Fruit fly (Drosophila melanogaster) whole organism, embryonic: ENCODE data around the gene CG10011.

Experiments
- B-H2 ChIP-seq: fragments of 200-800 bp; sonication (Bioruptor generic); optimal IDR thresholded peaks from 2 replicates; lab custom pipeline; 2018; ENCODE audit warnings: missing biosample characterization, mild to moderate bottlenecking, missing genetic modification characterization
- CG10366 ChIP-seq: fragments of 200-800 bp; sonication (Bioruptor generic); IDR thresholded peaks from 2 replicates; pipeline ENCODE4 v1.3.6; 2022; ENCODE audit warnings: missing biosample characterization, missing genetic modification characterization
- CG10462 ChIP-seq: fragments of 200-800 bp; sonication (Bioruptor generic); optimal IDR thresholded peaks from 2 replicates; lab custom pipeline; 2016; ENCODE audit warnings: missing biosample characterization, missing genetic modification characterization
- CG11456 ChIP-seq: fragments of 200-800 bp; sonication (Bioruptor generic); IDR thresholded peaks from 3 replicates; pipeline ENCODE4 v1.3.6; 2022; ENCODE audit warnings: missing biosample characterization, missing genetic modification characterization
- CG13296 ChIP-seq: fragments of 200-800 bp; sonication (Bioruptor generic); optimal IDR thresholded peaks from 3 replicates; lab custom pipeline; 2018; ENCODE audit warnings: missing biosample characterization, mild to moderate bottlenecking, missing genetic modification characterization
- CG13424 ChIP-seq: fragments of 200-800 bp; sonication (Bioruptor generic); optimal IDR thresholded peaks from 2 replicates; lab custom pipeline; 2019; ENCODE audit warnings: missing biosample characterization, mild to moderate bottlenecking, missing genetic modification characterization, moderate library complexity
- CG14965 ChIP-seq: fragments of 200-800 bp; sonication (Bioruptor generic); optimal IDR thresholded peaks from 2 replicates; lab custom pipeline; 2016; ENCODE audit warnings: missing biosample characterization, missing genetic modification characterization, borderline replicate concordance
- CG15514 ChIP-seq: fragments of 200-800 bp; sonication (Bioruptor generic); optimal IDR thresholded peaks from 3 replicates; lab custom pipeline; 2017; ENCODE audit warnings: missing biosample characterization, missing genetic modification characterization, mild to moderate bottlenecking, moderate library complexity, missing genetic modification reagents
- CG15601 ChIP-seq: fragments of 200-800 bp; sonication (Bioruptor generic); optimal IDR thresholded peaks from 3 replicates; lab custom pipeline; 2019; ENCODE audit warnings: missing biosample characterization, mild to moderate bottlenecking, missing genetic modification characterization, moderate library complexity
- CG15696 ChIP-seq: fragments of 200-800 bp; sonication (Bioruptor generic); optimal IDR thresholded peaks from 2 replicates; lab custom pipeline; 2019; ENCODE audit warnings: missing biosample characterization, mild to moderate bottlenecking, missing genetic modification characterization, moderate library complexity
- CG16813 ChIP-seq: fragments of 200-800 bp; sonication (Bioruptor generic); IDR thresholded peaks from 3 replicates; pipeline ENCODE4 v1.3.6; 2022; ENCODE audit warnings: missing biosample characterization, missing genetic modification characterization; ENCODE audit not compliant: partially characterized antibody
- CG16815 ChIP-seq: fragments of 200-800 bp; sonication (Bioruptor generic); optimal IDR thresholded peaks from 3 replicates; lab custom pipeline; 2017; ENCODE audit warnings: missing biosample characterization, mild to moderate bottlenecking, missing genetic modification characterization
- CG17359 ChIP-seq: fragments of 200-800 bp; sonication (Bioruptor generic); optimal IDR thresholded peaks from 3 replicates; lab custom pipeline; 2018; ENCODE audit warnings: missing biosample characterization, mild to moderate bottlenecking, missing genetic modification characterization, moderate library complexity
- CG17361 ChIP-seq: fragments of 200-800 bp; sonication (Bioruptor generic); IDR thresholded peaks from 3 replicates; pipeline ENCODE4 v1.3.6; 2022; ENCODE audit warnings: missing biosample characterization, missing genetic modification characterization
- CG3065 ChIP-seq: fragments of 200-800 bp; sonication (Bioruptor generic); optimal IDR thresholded peaks from 2 replicates; lab custom pipeline; 2016; ENCODE audit warnings: missing biosample characterization, missing genetic modification characterization
- CG31224 ChIP-seq: fragments of 200-800 bp; sonication (Bioruptor generic); IDR thresholded peaks from 2 replicates; pipeline ENCODE4 v1.3.6; 2022; ENCODE audit warnings: missing biosample characterization, missing genetic modification characterization
- CG43689 ChIP-seq: fragments of 200-800 bp; sonication (Bioruptor generic); IDR thresholded peaks from 2 replicates; pipeline ENCODE4 v1.3.6; 2022; ENCODE audit warnings: missing biosample characterization, missing genetic modification characterization
- CG4730 ChIP-seq: fragments of 200-800 bp; sonication (Bioruptor generic); IDR thresholded peaks from 2 replicates; pipeline ENCODE4 v1.3.6; 2022; ENCODE audit warnings: missing biosample characterization, missing genetic modification characterization
- CG6654 ChIP-seq: fragments of 200-800 bp; sonication (Bioruptor generic); optimal IDR thresholded peaks from 2 replicates; lab custom pipeline; 2017; ENCODE audit warnings: missing biosample characterization, mild to moderate bottlenecking, missing genetic modification characterization
- CG6813 ChIP-seq: fragments of 200-800 bp; sonication (Bioruptor generic); optimal IDR thresholded peaks from 2 replicates; lab custom pipeline; 2017; ENCODE audit warnings: missing biosample characterization, missing genetic modification characterization, mild to moderate bottlenecking, moderate library complexity, missing genetic modification reagents
- CG7963 ChIP-seq: fragments of 200-800 bp; sonication (Bioruptor generic); IDR thresholded peaks from 3 replicates; pipeline ENCODE4 v1.3.6; 2022; ENCODE audit warnings: missing biosample characterization, missing genetic modification characterization; ENCODE audit not compliant: partially characterized antibody
- CG8290 ChIP-seq, 3 experiments: fragments of 200-800 bp; sonication (Bioruptor generic); optimal IDR thresholded peaks; 2 replicates each; lab custom pipeline; 2016 to 2019; ENCODE audit warnings: missing biosample characterization in 3 of 3, missing genetic modification characterization in 3 of 3, mild to moderate bottlenecking in 2 of 3, moderate library complexity in 1 of 3
- Fer1 ChIP-seq: fragments of 200-800 bp; sonication (Bioruptor generic); optimal IDR thresholded peaks from 2 replicates; lab custom pipeline; 2017; ENCODE audit warnings: missing biosample characterization, mild to moderate bottlenecking, missing genetic modification characterization
- Lhr ChIP-seq: fragments of 200-800 bp; sonication (Bioruptor generic); optimal IDR thresholded peaks from 3 replicates; lab custom pipeline; 2017; ENCODE audit warnings: mild to moderate bottlenecking, missing biosample characterization, missing genetic modification reagents, missing genetic modification characterization
- Sox102F ChIP-seq: fragments of 200-800 bp; sonication (Bioruptor generic); optimal IDR thresholded peaks from 2 replicates; lab custom pipeline; 2018; ENCODE audit warnings: missing biosample characterization, mild to moderate bottlenecking, missing genetic modification characterization, moderate library complexity
- Stat92E ChIP-seq, 3 experiments: fragments of >200 bp in 2 of 3; fragments of 200-800 bp in 1 of 3; sonication (Bioruptor generic) in 1 of 3; optimal IDR thresholded peaks; 2 replicates each; lab custom pipeline; 2017 to 2019; ENCODE audit warnings: missing biosample characterization in 3 of 3, missing genetic modification characterization in 3 of 3, mild to moderate bottlenecking in 1 of 3, moderate library complexity in 1 of 3
- Tbp ChIP-seq: fragments of >200 bp; optimal IDR thresholded peaks from 2 replicates; lab custom pipeline; 2018; ENCODE audit warnings: missing biosample characterization, missing genetic modification characterization
- bsh ChIP-seq, 2 experiments: fragments of 200-800 bp; sonication (Bioruptor generic); optimal IDR thresholded peaks; 2 replicates each; lab custom pipeline; 2017 to 2018; ENCODE audit warnings: mild to moderate bottlenecking in 2 of 2, missing biosample characterization in 2 of 2, missing genetic modification characterization in 2 of 2, moderate library complexity in 1 of 2
- chn ChIP-seq: fragments of 200-800 bp; sonication (Bioruptor generic); optimal IDR thresholded peaks from 2 replicates; lab custom pipeline; 2016; ENCODE audit warnings: missing biosample characterization, missing genetic modification characterization
- croc ChIP-seq: fragments of 200-800 bp; sonication (Bioruptor generic); conservative IDR thresholded peaks from 3 replicates; pipeline ENCODE4 v1.3.6; 2022; ENCODE audit warnings: missing biosample characterization, missing genetic modification characterization
- gce ChIP-seq: fragments of 200-800 bp; sonication (Bioruptor generic); IDR thresholded peaks from 3 replicates; pipeline ENCODE4 v1.3.6; 2022; ENCODE audit warnings: missing biosample characterization, missing genetic modification characterization
- gem ChIP-seq: fragments of 200-800 bp; sonication (Bioruptor generic); optimal IDR thresholded peaks from 2 replicates; lab custom pipeline; 2019; ENCODE audit warnings: missing biosample characterization, mild to moderate bottlenecking, missing genetic modification characterization, moderate library complexity
- gfzf ChIP-seq: fragments of 200-800 bp; sonication (Bioruptor generic); optimal IDR thresholded peaks from 2 replicates; lab custom pipeline; 2016; ENCODE audit warnings: missing biosample characterization, mild to moderate bottlenecking, missing genetic modification characterization, moderate library complexity
- grau ChIP-seq: fragments of 200-800 bp; optimal IDR thresholded peaks from 3 replicates; lab custom pipeline; 2019; ENCODE audit warnings: missing biosample characterization, mild to moderate bottlenecking, missing genetic modification characterization, moderate library complexity
- gsb-n ChIP-seq: fragments of 200-800 bp; sonication (Bioruptor generic); optimal IDR thresholded peaks from 3 replicates; lab custom pipeline; 2018; ENCODE audit warnings: missing biosample characterization, mild to moderate bottlenecking, missing genetic modification characterization
- h ChIP-seq: fragments of >200 bp; optimal IDR thresholded peaks from 2 replicates; lab custom pipeline; 2017
- insv ChIP-seq, 2 experiments: fragments of 200-800 bp; sonication (Bioruptor generic); optimal IDR thresholded peaks; 3 replicates each; lab custom pipeline; 2016 to 2018; ENCODE audit warnings: missing biosample characterization in 2 of 2, missing genetic modification characterization in 2 of 2
- lbe ChIP-seq: fragments of 200-800 bp; sonication (Bioruptor generic); optimal IDR thresholded peaks from 2 replicates; lab custom pipeline; 2016; ENCODE audit warnings: missing biosample characterization, mild to moderate bottlenecking, missing genetic modification characterization
- org-1 ChIP-seq: fragments of 200-800 bp; sonication (Bioruptor generic); optimal IDR thresholded peaks from 2 replicates; lab custom pipeline; 2017; ENCODE audit warnings: missing biosample characterization, missing genetic modification characterization
- pan ChIP-seq, 4 experiments: fragments of >200 bp in 3 of 4; fragments of 200-800 bp in 1 of 4; sonication (Bioruptor generic) in 1 of 4; optimal IDR thresholded peaks in 3 of 4; IDR thresholded peaks in 1 of 4; 2 replicates each; pipeline versions ENCODE4 v1.3.6 to Lab custom; 2017 to 2022; ENCODE audit warnings: missing biosample characterization in 2 of 4, missing genetic modification characterization in 2 of 4, mixed read lengths in 1 of 4
- prd ChIP-seq, 3 experiments: fragments of >200 bp in 2 of 3; fragments of 200-800 bp in 1 of 3; sonication (Bioruptor generic) in 1 of 3; optimal IDR thresholded peaks in 2 of 3; IDR thresholded peaks in 1 of 3; 2 replicates in 2 of 3; 3 replicates in 1 of 3; pipeline versions ENCODE4 v1.3.6 to Lab custom; 2017 to 2022; ENCODE audit warnings: missing biosample characterization in 1 of 3, missing genetic modification characterization in 1 of 3
- ranshi ChIP-seq: fragments of 200-800 bp; sonication (Bioruptor generic); IDR thresholded peaks from 2 replicates; pipeline ENCODE4 v1.3.6; 2022; ENCODE audit warnings: missing biosample characterization, missing genetic modification characterization
- rib ChIP-seq: fragments of 200-800 bp; sonication (Bioruptor generic); IDR thresholded peaks from 2 replicates; pipeline ENCODE4 v1.3.6; 2022; ENCODE audit warnings: missing biosample characterization, missing genetic modification characterization
- row ChIP-seq: fragments of 200-800 bp; sonication (Bioruptor generic); IDR thresholded peaks from 3 replicates; pipeline ENCODE4 v1.3.6; 2022; ENCODE audit warnings: missing biosample characterization, missing genetic modification characterization
- seq ChIP-seq: fragments of 200-800 bp; sonication (Bioruptor generic); IDR thresholded peaks from 2 replicates; pipeline ENCODE4 v1.3.6; 2022; ENCODE audit warnings: missing biosample characterization, missing genetic modification characterization
- slou ChIP-seq: fragments of 200-800 bp; sonication (Bioruptor generic); optimal IDR thresholded peaks from 3 replicates; lab custom pipeline; 2016; ENCODE audit warnings: missing biosample characterization, missing genetic modification characterization
- sob ChIP-seq: fragments of 200-800 bp; sonication (Bioruptor generic); IDR thresholded peaks from 2 replicates; pipeline ENCODE4 v1.3.6; 2022; ENCODE audit warnings: missing biosample characterization, missing genetic modification characterization
- ssp ChIP-seq: fragments of 200-800 bp; sonication (Bioruptor generic); IDR thresholded peaks from 2 replicates; pipeline ENCODE4 v1.3.6; 2022; ENCODE audit warnings: missing biosample characterization, missing genetic modification characterization
- tap ChIP-seq: fragments of 200-800 bp; optimal IDR thresholded peaks from 3 replicates; lab custom pipeline; 2019; ENCODE audit warnings: missing biosample characterization, mild to moderate bottlenecking, missing genetic modification characterization, moderate library complexity

Gene CG10011

dm6 chr3R:28586943-28587342 is 48.0 kb downstream of the CG10011 start (continued):
- TF ChIP-seq row: no peak
- TF ChIP-seq Sox102F (GFP tag; lab: Kevin White, UChicago): peak; percentile 26
- no peak for TF ChIP-seq CG4730 (GFP tag; lab: Robert Waterston, UW)
- 0 out of 2 replicates have a peak, but pooled peaks have one; percentile 9 for TF ChIP-seq sob (GFP tag; lab: Robert Waterston, UW)
- TF ChIP-seq chn (GFP tag; lab: Kevin White, UChicago): no peak
- no peak for TF ChIP-seq Tbp (GFP tag; lab: Kevin White, UChicago)
- no peak for TF ChIP-seq CG11456 (GFP tag; lab: Robert Waterston, UW)
- peak in 1 of 2 experiments; percentile 49 for TF ChIP-seq bsh (GFP tag; optimal IDR thresholded peaks at IDR 0.05; lab: Kevin White, UChicago)
- TF ChIP-seq CG10366 (GFP tag; lab: Robert Waterston, UW): no peak
- TF ChIP-seq CG7963 (GFP tag; lab: Robert Waterston, UW): no peak
- no peak for TF ChIP-seq CG14965 (GFP tag; lab: Kevin White, UChicago)
- TF ChIP-seq insv (GFP tag; optimal IDR thresholded peaks at IDR 0.05; lab: Kevin White, UChicago): no peak
- TF ChIP-seq tap (tag; lab: Kevin White, UChicago): peak; percentile 4
- no peak for TF ChIP-seq B-H2 (GFP tag; lab: Kevin White, UChicago)
- TF ChIP-seq gsb-n (tag; lab: Kevin White, UChicago): peak; percentile 19
- TF ChIP-seq CG15696 (tag; lab: Kevin White, UChicago): peak; percentile 72
- TF ChIP-seq CG16813: no peak
- TF ChIP-seq CG3065 (GFP tag; lab: Kevin White, UChicago): no peak
- peak; percentile 41; the same call in 1 of the 2 replicates for TF ChIP-seq seq (GFP tag; lab: Robert Waterston, UW)
- TF ChIP-seq prd (optimal IDR thresholded peaks at IDR 0.05; lab: Kevin White, UChicago): no peak
- TF ChIP-seq prd (GFP tag; IDR thresholded peaks at IDR 0.05; lab: Robert Waterston, UW): no peak
- TF ChIP-seq org-1: peak; percentile 19
- TF ChIP-seq ranshi: 0 out of 2 replicates have a peak, but pooled peaks have one; percentile 15
- peak; percentile 54 for TF ChIP-seq gem (tag; lab: Kevin White, UChicago)
- peak; percentile 36; the same call in 1 of the 3 replicates for TF ChIP-seq CG17361 (GFP tag; lab: Robert Waterston, UW)
- peak; percentile 17; the same call in 1 of the 2 replicates for TF ChIP-seq CG43689
- peak; percentile 34 for TF ChIP-seq CG17359 (tag; lab: Kevin White, UChicago)
- no peak for TF ChIP-seq slou (GFP tag; lab: Kevin White, UChicago)
- TF ChIP-seq ssp: no peak
- no peak for TF ChIP-seq gfzf (GFP tag; lab: Kevin White, UChicago)
- TF ChIP-seq CG8290 (GFP tag; optimal IDR thresholded peaks at IDR 0.05; lab: Kevin White, UChicago): no peak
- peak in 1 of 2 experiments; percentile 40 for TF ChIP-seq CG8290 (tag; optimal IDR thresholded peaks at IDR 0.05; lab: Kevin White, UChicago)
- TF ChIP-seq CG10462 (GFP tag; lab: Kevin White, UChicago): no peak
- TF ChIP-seq CG13424 (tag; lab: Kevin White, UChicago): peak; percentile 32
- peak; percentile 18 for TF ChIP-seq grau (tag; lab: Kevin White, UChicago)
- no peak for TF ChIP-seq lbe (GFP tag; lab: Kevin White, UChicago)
- TF ChIP-seq CG31224: no peak
- no peak for TF ChIP-seq pan (optimal IDR thresholded peaks at IDR 0.05; lab: Kevin White, UChicago)
- peak in 1 of 2 experiments; percentile 28 for TF ChIP-seq pan (GFP tag; optimal IDR thresholded peaks at IDR 0.05 in 1 of 2, IDR thresholded peaks at IDR 0.05 in 1 of 2)
- peak; percentile 19 for TF ChIP-seq Lhr (GFP tag; lab: Kevin White, UChicago)
- TF ChIP-seq croc: no peak
- TF ChIP-seq Fer1 (GFP tag; lab: Kevin White, UChicago): peak; percentile 14
- no peak for TF ChIP-seq CG6654 (GFP tag; lab: Kevin White, UChicago)
- peak; percentile 46 for TF ChIP-seq CG6813 (GFP tag; lab: Kevin White, UChicago)
- TF ChIP-seq gce (GFP tag; lab: Robert Waterston, UW): no peak
- TF ChIP-seq CG15601 (tag; lab: Kevin White, UChicago): peak; percentile 42
- no peak for TF ChIP-seq CG16815 (GFP tag; lab: Kevin White, UChicago)
- TF ChIP-seq rib (GFP tag; lab: Robert Waterston, UW): no peak
- TF ChIP-seq h (lab: Kevin White, UChicago): no peak
- TF ChIP-seq CG15514 (GFP tag; lab: Kevin White, UChicago): peak; percentile 5
- no peak for TF ChIP-seq Stat92E (GFP tag; optimal IDR thresholded peaks at IDR 0.05; lab: Kevin White, UChicago)
- peak; percentile 26 for TF ChIP-seq CG13296 (GFP tag; lab: Kevin White, UChicago)
